Worm (Caenorhabditis elegans): ENCODE results near the gene Y4C6B.1.

Gene Y4C6B.1

ce11 chrIV:5364135-5364609, 9.9 kb downstream of the Y4C6B.1 start, which contains the start of the genes hda-6 and F41H10.4 (continued):
- TF ChIP-seq pha-4 (GFP tag; IDR thresholded peaks at IDR 0.05) (no peak), pha-4 (tag; optimal IDR thresholded peaks at IDR 0.05) (peak; percentile 81), unc-62 (GFP tag; optimal IDR thresholded peaks at IDR 0.05 in 1 of 2) (peak in 1 of 2 experiments; percentile 81), unc-62 (tag; optimal IDR thresholded peaks at IDR 0.05) (no peak), madf-9 (GFP tag; conservative IDR thresholded peaks at IDR 0.05) (0 out of 2 replicates have a peak, but pooled peaks have one; percentile 38), Y75B8A.6 (GFP tag; IDR thresholded peaks at IDR 0.05) (no peak), zfp-3 (GFP tag; conservative IDR thresholded peaks at IDR 0.05) (no peak), fkh-10 (GFP tag; optimal IDR thresholded peaks at IDR 0.05) (no peak), egl-43 (GFP tag; IDR thresholded peaks at IDR 0.05) (no peak), dmd-8 (GFP tag; IDR thresholded peaks at IDR 0.05) (no peak), attf-4 (tag; optimal IDR thresholded peaks at IDR 0.05) (no peak), dve-1 (tag; optimal IDR thresholded peaks at IDR 0.05; ENCODE audit: insufficient read depth) (peak; percentile 69), dpl-1 (GFP tag; optimal IDR thresholded peaks at IDR 0.05) (peak; percentile 89), nhr-10 (tag; optimal IDR thresholded peaks at IDR 0.05) (no peak), D1046.2 (GFP tag; IDR thresholded peaks at IDR 0.05) (no peak), mes-2 (tag; optimal IDR thresholded peaks at IDR 0.05; ENCODE audit: poor library complexity, severe bottlenecking) (peak; percentile 97), hlh-11 (tag; optimal IDR thresholded peaks at IDR 0.05) (peak; percentile 72), nhr-48 (tag; optimal IDR thresholded peaks at IDR 0.05) (no peak), F49E8.2 (tag; optimal IDR thresholded peaks at IDR 0.05; ENCODE audit: borderline replicate concordance) (no peak), daf-12 (tag; optimal IDR thresholded peaks at IDR 0.05) (no peak), skn-1 (tag; optimal IDR thresholded peaks at IDR 0.05) (no peak), snpc-1.2 (GFP tag; IDR thresholded peaks at IDR 0.05) (peak; percentile 67; the same call in 1 of the 2 replicates), cey-2 (tag; optimal IDR thresholded peaks at IDR 0.05; ENCODE audit: borderline replicate concordance, insufficient read depth) (no peak), vab-7 (GFP tag; IDR thresholded peaks at IDR 0.05) (no peak), hmg-1.1 (GFP tag; IDR thresholded peaks at IDR 0.05) (no peak), F37D6.2 (tag; optimal IDR thresholded peaks at IDR 0.05) (no peak), unc-39 (tag; optimal IDR thresholded peaks at IDR 0.05) (no peak), lin-38 (GFP tag; IDR thresholded peaks at IDR 0.05) (peak; percentile 79), nhr-6 (tag; optimal IDR thresholded peaks at IDR 0.05) (peak; percentile 66), zip-11 (GFP tag; IDR thresholded peaks at IDR 0.05) (no peak), snpc-4 (tag; optimal IDR thresholded peaks at IDR 0.05) (no peak), ztf-11 (tag; optimal IDR thresholded peaks at IDR 0.05) (no peak), lin-39 (tag; optimal IDR thresholded peaks at IDR 0.05) (no peak), lin-1 (GFP tag; IDR thresholded peaks at IDR 0.05) (no peak), nhr-11 (tag; optimal IDR thresholded peaks at IDR 0.05) (no peak), fos-1 (tag; optimal IDR thresholded peaks at IDR 0.05) (no peak), nhr-25 (tag; optimal IDR thresholded peaks at IDR 0.05; ENCODE audit: borderline replicate concordance, insufficient read depth) (no peak), ceh-62 (tag; optimal IDR thresholded peaks at IDR 0.05) (no peak), tra-1 (GFP tag; IDR thresholded peaks at IDR 0.05) (no peak), mdl-1 (tag; optimal IDR thresholded peaks at IDR 0.05) (peak in 1 of 2 experiments; percentile 36), dmd-6 (GFP tag; IDR thresholded peaks at IDR 0.05) (peak; percentile 35), daf-19 (GFP tag; conservative IDR thresholded peaks at IDR 0.05) (no peak), mxl-2 (GFP tag; conservative IDR thresholded peaks at IDR 0.05) (no peak), saeg-2 (GFP tag; IDR thresholded peaks at IDR 0.05) (no peak), ceh-20 (GFP tag; IDR thresholded peaks at IDR 0.05) (no peak), zfp-2 (tag; optimal IDR thresholded peaks at IDR 0.05) (no peak), ceh-44 (GFP tag; IDR thresholded peaks at IDR 0.05) (no peak), hlh-30 (tag; optimal IDR thresholded peaks at IDR 0.05; ENCODE audit: insufficient read depth) (peak; percentile 96), gei-8 (GFP tag; optimal IDR thresholded peaks at IDR 0.05) (no peak), ceh-32 (tag; optimal IDR thresholded peaks at IDR 0.05; ENCODE audit: poor library complexity) (no peak), egl-27 (tag; optimal IDR thresholded peaks at IDR 0.05) (no peak)
